Fruit fly (Drosophila melanogaster): ENCODE measurements around the gene Yod1.

The Yod1 gene

dm6 chr3L:5139312-5139711 lies 5.6 kb downstream of the Yod1 start, which contains the start of the genes Tcs5 and CHMP2B (continued):
- TF ChIP-seq CG2889 (GFP tag; IDR thresholded peaks at IDR 0.05) = peak; percentile 100
- peak; percentile 90 for TF ChIP-seq CG5180 (GFP tag; optimal IDR thresholded peaks at IDR 0.05)
- no peak; the same call in 1 of the 2 replicates for TF ChIP-seq amos (GFP tag; IDR thresholded peaks at IDR 0.05; ENCODE audit: partially characterized antibody)
- peak; percentile 99 for TF ChIP-seq pnt (GFP tag; optimal IDR thresholded peaks at IDR 0.05)
- peak; percentile 23 for TF ChIP-seq CG1832 (GFP tag; optimal IDR thresholded peaks at IDR 0.05)
- TF ChIP-seq lmd (GFP tag; IDR thresholded peaks at IDR 0.05) = peak; percentile 100
- TF ChIP-seq slp2 (GFP tag; optimal IDR thresholded peaks at IDR 0.05) = peak; percentile 100
- peak; percentile 100 for TF ChIP-seq Awh (GFP tag; IDR thresholded peaks at IDR 0.05)
- TF ChIP-seq wdn (GFP tag; IDR thresholded peaks at IDR 0.05) = peak; percentile 100
- peak; percentile 100 for TF ChIP-seq CG9817 (tag; optimal IDR thresholded peaks at IDR 0.05)
- TF ChIP-seq sisA (GFP tag; IDR thresholded peaks at IDR 0.05) = peak; percentile 100
- peak; percentile 100 for TF ChIP-seq Oaz (GFP tag; IDR thresholded peaks at IDR 0.05)
- TF ChIP-seq chn (GFP tag; optimal IDR thresholded peaks at IDR 0.05) = peak; percentile 100
- TF ChIP-seq zf30C (GFP tag; optimal IDR thresholded peaks at IDR 0.05) = no peak
- peak; percentile 100 for TF ChIP-seq Ssrp (tag; optimal IDR thresholded peaks at IDR 0.05)
- peak; percentile 99 for TF ChIP-seq Elba2 (GFP tag; optimal IDR thresholded peaks at IDR 0.05)
- peak; percentile 100 for TF ChIP-seq CG3847 (GFP tag; IDR thresholded peaks at IDR 0.05)
- peak; percentile 30; the same call in 1 of the 2 replicates for TF ChIP-seq Scr (GFP tag; IDR thresholded peaks at IDR 0.05; ENCODE audit: partially characterized antibody)
- TF ChIP-seq oc (tag; optimal IDR thresholded peaks at IDR 0.05) = peak; percentile 100
- TF ChIP-seq MTF-1 (GFP tag; optimal IDR thresholded peaks at IDR 0.05; ENCODE audit: borderline replicate concordance) = peak; percentile 99
- peak; percentile 100 for TF ChIP-seq Ptx1 (GFP tag; IDR thresholded peaks at IDR 0.05)
- peak; percentile 100 for TF ChIP-seq CG16779 (GFP tag; IDR thresholded peaks at IDR 0.05)
- TF ChIP-seq al (GFP tag; IDR thresholded peaks at IDR 0.05) = peak; percentile 100
- peak; percentile 99 for TF ChIP-seq CG15011 (GFP tag; optimal IDR thresholded peaks at IDR 0.05)
- TF ChIP-seq lbe (GFP tag; optimal IDR thresholded peaks at IDR 0.05) = peak; percentile 96
- TF ChIP-seq otp (GFP tag; IDR thresholded peaks at IDR 0.05) = peak; percentile 100
- TF ChIP-seq CG8388 (GFP tag; optimal IDR thresholded peaks at IDR 0.05) = peak; percentile 99
- TF ChIP-seq twi (tag; optimal IDR thresholded peaks at IDR 0.05) = peak; percentile 99
- TF ChIP-seq ac (GFP tag; optimal IDR thresholded peaks at IDR 0.05) = peak; percentile 99
- peak; percentile 92 for TF ChIP-seq CG14965 (GFP tag; optimal IDR thresholded peaks at IDR 0.05; ENCODE audit: borderline replicate concordance)
- TF ChIP-seq zen2 (GFP tag; IDR thresholded peaks at IDR 0.05; ENCODE audit: partially characterized antibody) = no peak
- peak; percentile 100 for TF ChIP-seq CG12659 (GFP tag; optimal IDR thresholded peaks at IDR 0.05)
- peak; percentile 98 for TF ChIP-seq fd102C (GFP tag; optimal IDR thresholded peaks at IDR 0.05)
- TF ChIP-seq Doc2 (GFP tag; IDR thresholded peaks at IDR 0.05) = peak; percentile 100
- TF ChIP-seq CG2678 (tag; optimal IDR thresholded peaks at IDR 0.05) = peak; percentile 100
- peak; percentile 100 for TF ChIP-seq sim (GFP tag; IDR thresholded peaks at IDR 0.05)
- TF ChIP-seq CG4404 (GFP tag; IDR thresholded peaks at IDR 0.05) = peak; percentile 100
- peak; percentile 100 for TF ChIP-seq CG8944 (GFP tag; optimal IDR thresholded peaks at IDR 0.05)
- TF ChIP-seq sna (GFP tag; IDR thresholded peaks at IDR 0.05; ENCODE audit: partially characterized antibody) = 0 out of 2 replicates have a peak, but pooled peaks have one; percentile 42
- TF ChIP-seq fd3F (GFP tag; optimal IDR thresholded peaks at IDR 0.05) = peak; percentile 100
- peak; percentile 100 for TF ChIP-seq ap (GFP tag; IDR thresholded peaks at IDR 0.05)
- peak in 1 of 2 experiments; percentile 95 for TF ChIP-seq Hr78 (GFP tag; optimal IDR thresholded peaks at IDR 0.05)
- TF ChIP-seq Adf1 (GFP tag; IDR thresholded peaks at IDR 0.05) = peak; percentile 94
- TF ChIP-seq ken (GFP tag; IDR thresholded peaks at IDR 0.05) = peak; percentile 100
- TF ChIP-seq CG7963 (GFP tag; IDR thresholded peaks at IDR 0.05; ENCODE audit: partially characterized antibody) = no peak
- no peak for TF ChIP-seq unc-4 (GFP tag; IDR thresholded peaks at IDR 0.05; ENCODE audit: partially characterized antibody)
- peak; percentile 100 for TF ChIP-seq stc (GFP tag; IDR thresholded peaks at IDR 0.05)
- TF ChIP-seq disco-r (GFP tag; optimal IDR thresholded peaks at IDR 0.05) = peak; percentile 99
- peak; percentile 98 for TF ChIP-seq ssp (GFP tag; IDR thresholded peaks at IDR 0.05)
- peak in 1 of 2 experiments; percentile 92 for TF ChIP-seq Eip74EF (GFP tag; optimal IDR thresholded peaks at IDR 0.05)

Data from whole organism, embryonic.